Worm (Caenorhabditis elegans) whole organism, early embryonic: ENCODE measurements around the gene fshr-1.

Experiments used
- B0310.2 ChIP-seq: sonication (generic microtip); optimal IDR thresholded peaks from 2 replicates; lab custom pipeline; 2016; ENCODE audit warnings: mild to moderate bottlenecking, missing genetic modification characterization, missing compliant biosample characterization
- ceh-36 ChIP-seq: sonication (generic microtip); optimal IDR thresholded peaks from 2 replicates; lab custom pipeline; 2016; ENCODE audit warnings: missing genetic modification characterization, inconsistent platforms, missing compliant biosample characterization
- flt-1 ChIP-seq: fragments of 200-800 bp; sonication (Bioruptor generic); IDR thresholded peaks from 2 replicates; pipeline ENCODE4 v1.3.6; 2022; ENCODE audit warnings: missing genetic modification characterization, missing compliant biosample characterization
- scrt-1 ChIP-seq: fragments of 200-800 bp; sonication (Bioruptor generic); IDR thresholded peaks from 2 replicates; pipeline ENCODE4 v1.3.6; 2022; ENCODE audit warnings: missing genetic modification characterization, missing compliant biosample characterization
- sea-1 ChIP-seq: fragments of 200-800 bp; sonication (Bioruptor generic); conservative IDR thresholded peaks from 2 replicates; pipeline ENCODE4 v1.3.6; 2022; ENCODE audit warnings: missing genetic modification characterization, missing compliant biosample characterization

DNA sequence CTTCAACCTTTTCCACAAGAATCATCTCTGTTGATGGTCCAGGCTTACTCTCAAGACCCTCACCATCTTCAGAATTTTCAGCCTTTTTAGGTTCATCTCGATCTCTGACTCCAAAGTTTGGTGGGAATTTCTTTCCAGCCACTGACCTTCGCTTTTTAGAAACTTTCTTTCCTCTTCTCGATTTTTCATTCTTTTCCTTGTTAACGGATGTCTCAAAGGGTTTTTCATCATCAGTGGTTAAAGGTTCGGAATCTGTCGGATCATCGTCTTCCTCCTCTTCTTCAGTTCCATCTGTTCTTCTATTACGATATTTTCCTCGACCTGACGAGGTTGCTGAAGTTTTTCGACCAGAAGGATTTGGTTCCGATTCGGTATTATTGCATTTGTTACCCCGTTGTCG is 41.1 kb upstream of the fshr-1 start:
- TF ChIP-seq scrt-1 (GFP tag; lab: Robert Waterston, UW): no peak
- TF ChIP-seq sea-1 (GFP tag; lab: Robert Waterston, UW): no peak
- TF ChIP-seq flt-1: no peak
- no peak for TF ChIP-seq B0310.2
- no peak for TF ChIP-seq ceh-36 (tag; lab: Kevin White, UChicago)
